Worm (Caenorhabditis elegans) whole organism, L3 larva: ENCODE results near the gene ccpp-6.
A peak's percentile ranks its signal among the peaks of the same experiment; 100 is the strongest.

Experiments
- R02D3.7 ChIP-seq: fragments of 150-350 bp; optimal IDR thresholded peaks from 2 replicates; lab custom pipeline; 2014; ENCODE audit warnings: missing biosample characterization, missing genetic modification characterization
- ZK546.5 ChIP-seq: sonication (generic microtip); optimal IDR thresholded peaks from 2 replicates; lab custom pipeline; 2017; ENCODE audit warnings: missing biosample characterization, missing genetic modification characterization
- aly-2 ChIP-seq: fragments of 150-350 bp; optimal IDR thresholded peaks from 2 replicates; lab custom pipeline; 2014; ENCODE audit warnings: missing biosample characterization, missing genetic modification characterization
- ama-1 ChIP-seq: fragments of 150-350 bp; optimal IDR thresholded peaks from 2 replicates; lab custom pipeline; 2018
- ceh-28 ChIP-seq: fragments of 150-350 bp; optimal IDR thresholded peaks from 2 replicates; lab custom pipeline; 2014; ENCODE audit warnings: missing biosample characterization, missing genetic modification reagents, missing genetic modification characterization
- ceh-82 ChIP-seq: fragments of 150-350 bp; optimal IDR thresholded peaks from 2 replicates; lab custom pipeline; 2014; ENCODE audit warnings: missing biosample characterization, missing genetic modification characterization
- ceh-9 ChIP-seq: sonication (generic microtip); optimal IDR thresholded peaks from 2 replicates; lab custom pipeline; 2018; ENCODE audit warnings: missing biosample characterization, missing genetic modification characterization
- daf-12 ChIP-seq: fragments of 150-350 bp; optimal IDR thresholded peaks from 2 replicates; lab custom pipeline; 2014; ENCODE audit warnings: missing biosample characterization, missing genetic modification reagents, missing genetic modification characterization
- egl-27 ChIP-seq: sonication (generic microtip); optimal IDR thresholded peaks from 4 replicates; lab custom pipeline; 2017; ENCODE audit warnings: missing biosample characterization, missing genetic modification reagents, missing genetic modification characterization
- egl-5 ChIP-seq: fragments of 150-350 bp; optimal IDR thresholded peaks from 2 replicates; lab custom pipeline; 2017; ENCODE audit warnings: missing biosample characterization, missing genetic modification reagents, missing genetic modification characterization, inconsistent platforms
- elt-1 ChIP-seq: fragments of 150-350 bp; optimal IDR thresholded peaks from 2 replicates; lab custom pipeline; 2014; ENCODE audit warnings: missing biosample characterization, missing genetic modification characterization
- elt-2 ChIP-seq: sonication (generic microtip); optimal IDR thresholded peaks from 2 replicates; lab custom pipeline; 2016; ENCODE audit warnings: missing genetic modification reagents, mild to moderate bottlenecking, missing genetic modification characterization, missing compliant biosample characterization
- elt-3 ChIP-seq, 3 experiments: fragments of 150-350 bp in 1 of 3; sonication (generic microtip) in 2 of 3; optimal IDR thresholded peaks; 2 replicates in 2 of 3; 4 replicates in 1 of 3; lab custom pipeline; 2014 to 2017; ENCODE audit warnings: missing biosample characterization in 3 of 3, missing genetic modification characterization in 3 of 3
- eor-1 ChIP-seq, 2 experiments: fragments of 150-350 bp; optimal IDR thresholded peaks; 2 replicates each; lab custom pipeline; 2014 to 2018; ENCODE audit warnings: missing biosample characterization in 2 of 2, missing genetic modification characterization in 2 of 2
- fkh-10 ChIP-seq: sonication (generic microtip); optimal IDR thresholded peaks from 2 replicates; lab custom pipeline; 2017; ENCODE audit warnings: missing biosample characterization, missing genetic modification reagents, missing genetic modification characterization
- fkh-2 ChIP-seq: fragments of 150-350 bp; optimal IDR thresholded peaks from 2 replicates; lab custom pipeline; 2014; ENCODE audit warnings: missing biosample characterization, missing genetic modification reagents, missing genetic modification characterization
- fos-1 ChIP-seq: fragments of 150-350 bp; optimal IDR thresholded peaks from 2 replicates; lab custom pipeline; 2014; ENCODE audit warnings: missing biosample characterization, missing genetic modification characterization
- hmg-11 ChIP-seq: sonication (generic microtip); optimal IDR thresholded peaks from 2 replicates; lab custom pipeline; 2016; ENCODE audit warnings: missing genetic modification characterization, missing compliant biosample characterization
- jun-1 ChIP-seq: fragments of 150-350 bp; optimal IDR thresholded peaks from 2 replicates; lab custom pipeline; 2014; ENCODE audit warnings: missing biosample characterization, missing genetic modification reagents, missing genetic modification characterization
- lin-15B ChIP-seq: fragments of 150-350 bp; optimal IDR thresholded peaks from 2 replicates; lab custom pipeline; 2014; ENCODE audit warnings: missing biosample characterization, missing genetic modification characterization
- lin-39 ChIP-seq: fragments of 150-350 bp; optimal IDR thresholded peaks from 2 replicates; lab custom pipeline; 2018; ENCODE audit warnings: missing biosample characterization, missing genetic modification reagents, missing genetic modification characterization
- lsy-12 ChIP-seq: sonication (generic microtip); optimal IDR thresholded peaks from 2 replicates; lab custom pipeline; 2016; ENCODE audit warnings: mild to moderate bottlenecking, missing genetic modification characterization, missing compliant biosample characterization
- mdl-1 ChIP-seq: fragments of 150-350 bp; optimal IDR thresholded peaks from 2 replicates; lab custom pipeline; 2014; ENCODE audit warnings: missing biosample characterization, missing genetic modification characterization
- mml-1 ChIP-seq: fragments of 150-350 bp; sonication (generic microtip); optimal IDR thresholded peaks from 3 replicates; lab custom pipeline; 2014; ENCODE audit warnings: missing biosample characterization, missing genetic modification characterization
- nfya-1 ChIP-seq: sonication (generic microtip); optimal IDR thresholded peaks from 2 replicates; lab custom pipeline; 2017; ENCODE audit warnings: missing genetic modification characterization, mild to moderate bottlenecking, missing compliant biosample characterization, antibody characterized with exemption, moderate library complexity; ENCODE audit not compliant: insufficient read depth
- nhr-11 ChIP-seq: fragments of 150-350 bp; optimal IDR thresholded peaks from 2 replicates; lab custom pipeline; 2014; ENCODE audit warnings: missing biosample characterization, missing genetic modification characterization
- nhr-12 ChIP-seq: fragments of 150-350 bp; optimal IDR thresholded peaks from 2 replicates; lab custom pipeline; 2014; ENCODE audit warnings: missing biosample characterization, missing genetic modification characterization
- nhr-23 ChIP-seq: fragments of 150-350 bp; optimal IDR thresholded peaks from 2 replicates; lab custom pipeline; 2014; ENCODE audit warnings: missing biosample characterization, missing genetic modification reagents, missing genetic modification characterization
- nhr-237 ChIP-seq: fragments of 150-350 bp; optimal IDR thresholded peaks from 2 replicates; lab custom pipeline; 2014; ENCODE audit warnings: missing biosample characterization, missing genetic modification characterization
- nhr-25 ChIP-seq: sonication (generic microtip); optimal IDR thresholded peaks from 2 replicates; lab custom pipeline; 2017; ENCODE audit warnings: missing biosample characterization, missing genetic modification characterization
- nhr-28 ChIP-seq: fragments of 150-350 bp; optimal IDR thresholded peaks from 2 replicates; lab custom pipeline; 2014; ENCODE audit warnings: missing biosample characterization, missing genetic modification characterization
- nhr-43 ChIP-seq: sonication (generic microtip); optimal IDR thresholded peaks from 2 replicates; lab custom pipeline; 2016; ENCODE audit warnings: mild to moderate bottlenecking, missing genetic modification characterization, missing compliant biosample characterization; ENCODE audit not compliant: poor library complexity, severe bottlenecking
- nhr-67 ChIP-seq: fragments of 150-350 bp; optimal IDR thresholded peaks from 2 replicates; lab custom pipeline; 2014; ENCODE audit warnings: missing biosample characterization, missing genetic modification characterization
- nhr-76 ChIP-seq: fragments of 150-350 bp; sonication (generic microtip); optimal IDR thresholded peaks from 5 replicates; lab custom pipeline; 2014; ENCODE audit warnings: missing biosample characterization, missing genetic modification characterization
- nhr-77 ChIP-seq: fragments of 150-350 bp; optimal IDR thresholded peaks from 2 replicates; lab custom pipeline; 2014; ENCODE audit warnings: missing biosample characterization, missing genetic modification characterization
- pha-4 ChIP-seq: fragments of 150-350 bp; optimal IDR thresholded peaks from 2 replicates; lab custom pipeline; 2014; ENCODE audit warnings: missing biosample characterization, missing genetic modification reagents, missing genetic modification characterization
- pqm-1 ChIP-seq: fragments of 150-350 bp; optimal IDR thresholded peaks from 2 replicates; lab custom pipeline; 2017; ENCODE audit warnings: missing biosample characterization, missing genetic modification characterization, inconsistent platforms
- sea-2 ChIP-seq: fragments of 150-350 bp; sonication (generic microtip); optimal IDR thresholded peaks from 4 replicates; lab custom pipeline; 2014; ENCODE audit warnings: missing biosample characterization, missing genetic modification reagents, missing genetic modification characterization
- skn-1 ChIP-seq: fragments of 150-350 bp; optimal IDR thresholded peaks from 2 replicates; lab custom pipeline; 2014; ENCODE audit warnings: missing biosample characterization, missing genetic modification characterization
- snpc-4 ChIP-seq: fragments of 150-350 bp; optimal IDR thresholded peaks from 2 replicates; lab custom pipeline; 2014; ENCODE audit warnings: missing biosample characterization, missing genetic modification characterization
- tbx-2 ChIP-seq: sonication (generic microtip); optimal IDR thresholded peaks from 2 replicates; lab custom pipeline; 2016; ENCODE audit warnings: mild to moderate bottlenecking, missing genetic modification characterization, missing compliant biosample characterization
- unc-39 ChIP-seq: sonication (generic microtip); optimal IDR thresholded peaks from 4 replicates; lab custom pipeline; 2017; ENCODE audit warnings: missing biosample characterization, missing genetic modification characterization
- unc-62 ChIP-seq: fragments of 150-350 bp; sonication (generic microtip); optimal IDR thresholded peaks from 4 replicates; lab custom pipeline; 2014; ENCODE audit warnings: missing biosample characterization, missing genetic modification reagents, missing genetic modification characterization
- zag-1 ChIP-seq: fragments of 150-350 bp; optimal IDR thresholded peaks from 2 replicates; lab custom pipeline; 2014; ENCODE audit warnings: missing biosample characterization, missing genetic modification characterization
- ztf-4 ChIP-seq: fragments of 150-350 bp; optimal IDR thresholded peaks from 2 replicates; lab custom pipeline; 2014; ENCODE audit warnings: missing biosample characterization, missing genetic modification characterization

Gene ccpp-6

ce11 chrII:5339547-5339946 is 47.6 kb downstream of the ccpp-6 start:
- TF ChIP-seq elt-2 (peak; percentile 2), pqm-1 (tag; lab: Kevin White, UChicago) (no peak)

DNA sequence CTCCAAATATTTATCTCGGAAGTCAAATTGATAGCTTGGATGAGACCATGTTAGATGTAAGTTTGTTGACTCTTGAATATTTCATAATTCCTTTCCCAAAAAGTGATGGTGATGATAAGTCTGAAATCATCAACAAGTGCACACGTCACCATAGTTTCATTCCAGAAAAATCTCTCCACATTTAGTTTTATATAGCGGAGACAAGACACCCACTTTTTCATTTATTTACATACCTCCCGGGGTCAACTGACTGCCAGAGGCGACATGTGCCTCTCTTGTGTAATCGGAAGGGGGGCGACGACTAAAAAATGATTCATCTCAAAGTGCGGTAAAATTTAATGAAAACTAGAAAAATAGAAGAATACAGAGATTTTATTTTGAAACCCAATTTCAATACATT is 48.8 kb downstream of the ccpp-6 start:
- TF ChIP-seq nhr-237 (tag; lab: Kevin White, UChicago) (no peak), nhr-12 (tag; lab: Kevin White, UChicago) (no peak), nhr-28 (tag; lab: Kevin White, UChicago) (no peak), eor-1 (tag; optimal IDR thresholded peaks at IDR 0.05; lab: Kevin White, UChicago) (no peak), egl-27 (tag; lab: Kevin White, UChicago) (no peak), nhr-76 (tag; lab: Kevin White, UChicago) (no peak), ceh-28 (tag; lab: Kevin White, UChicago) (no peak), daf-12 (tag; lab: Kevin White, UChicago) (no peak), lsy-12 (tag; lab: Kevin White, UChicago) (no peak), fos-1 (no peak), lin-39 (tag; lab: Kevin White, UChicago) (no peak), nhr-43 (tag; lab: Kevin White, UChicago) (no peak), R02D3.7 (no peak), ceh-9 (tag; lab: Kevin White, UChicago) (no peak), tbx-2 (no peak), egl-5 (tag; lab: Kevin White, UChicago) (no peak), mml-1 (no peak), nhr-11 (no peak), ztf-4 (no peak), lin-15B (tag; lab: Kevin White, UChicago) (no peak), zag-1 (tag; lab: Kevin White, UChicago) (no peak), nfya-1 (tag; lab: Kevin White, UChicago) (peak; percentile 31), elt-2 (peak; percentile 85), pha-4 (tag; lab: Kevin White, UChicago) (peak; percentile 98), ZK546.5 (tag; lab: Kevin White, UChicago) (no peak), elt-1 (tag; lab: Kevin White, UChicago) (no peak), skn-1 (peak; percentile 63), jun-1 (peak; percentile 78), mdl-1 (tag; lab: Kevin White, UChicago) (no peak), hmg-11 (tag; lab: Kevin White, UChicago) (no peak), ceh-82 (tag; lab: Kevin White, UChicago) (no peak), aly-2 (tag; lab: Kevin White, UChicago) (no peak), fkh-10 (GFP tag; lab: Kevin White, UChicago) (no peak), nhr-23 (tag; lab: Kevin White, UChicago) (no peak), unc-62 (GFP tag; lab: Kevin White, UChicago) (no peak), nhr-77 (tag; lab: Kevin White, UChicago) (no peak), ama-1 (no peak), nhr-67 (tag; lab: Kevin White, UChicago) (no peak), sea-2 (GFP tag; lab: Kevin White, UChicago) (no peak), fkh-2 (tag; lab: Kevin White, UChicago) (no peak), nhr-25 (tag; lab: Kevin White, UChicago) (no peak), elt-3 (tag; optimal IDR thresholded peaks at IDR 0.05; lab: Kevin White, UChicago) (no peak), pqm-1 (tag; lab: Kevin White, UChicago) (peak; percentile 48), snpc-4 (tag; lab: Kevin White, UChicago) (peak; percentile 1), unc-39 (tag; lab: Kevin White, UChicago) (no peak)
